Worm (Caenorhabditis elegans) whole organism, L4/young adult: Measurements from ENCODE around the gene F21D5.7.

Experiments
- W03F9.2 ChIP-seq: fragments of 150-350 bp; optimal IDR thresholded peaks from 2 replicates; lab custom pipeline; 2014; ENCODE audit warnings: missing biosample characterization, missing genetic modification characterization
- dao-5 ChIP-seq: sonication (generic microtip); optimal IDR thresholded peaks from 2 replicates; lab custom pipeline; 2016; ENCODE audit warnings: missing genotype, missing genetic modification characterization, moderate library complexity, missing compliant biosample characterization
- him-1 ChIP-seq: sonication (generic microtip); optimal IDR thresholded peaks from 2 replicates; lab custom pipeline; 2016; ENCODE audit warnings: missing genotype, missing genetic modification reagents, missing genetic modification characterization, missing compliant biosample characterization

DNA sequence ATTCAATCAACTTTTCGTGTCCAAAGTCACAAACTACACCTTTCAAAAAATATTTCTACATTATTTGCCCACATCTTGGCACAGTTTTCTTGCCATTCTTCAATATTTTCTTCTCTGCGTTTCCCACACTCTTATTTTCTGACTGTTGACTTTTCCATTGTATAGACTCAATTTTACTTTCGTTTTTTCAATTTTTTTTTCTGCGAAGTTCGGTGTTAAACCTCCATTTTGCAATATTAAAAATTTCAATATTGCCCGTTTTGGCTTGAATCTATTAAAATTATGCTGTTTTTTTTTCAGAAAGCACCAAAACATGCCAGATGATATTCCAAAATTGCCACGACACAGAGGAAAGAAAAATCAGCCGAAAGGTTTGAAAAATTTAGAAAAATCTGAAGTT is 21.1 kb upstream of the F21D5.7 start, which contains the start of gene cdc-50.B:
- TF ChIP-seq dao-5 (tag; lab: Kevin White, UChicago) (no peak), him-1 (tag; lab: Kevin White, UChicago) (no peak), W03F9.2 (tag; lab: Kevin White, UChicago) (no peak)
